Fruit fly (Drosophila melanogaster): ENCODE results near the gene vret.

Gene vret

DNA sequence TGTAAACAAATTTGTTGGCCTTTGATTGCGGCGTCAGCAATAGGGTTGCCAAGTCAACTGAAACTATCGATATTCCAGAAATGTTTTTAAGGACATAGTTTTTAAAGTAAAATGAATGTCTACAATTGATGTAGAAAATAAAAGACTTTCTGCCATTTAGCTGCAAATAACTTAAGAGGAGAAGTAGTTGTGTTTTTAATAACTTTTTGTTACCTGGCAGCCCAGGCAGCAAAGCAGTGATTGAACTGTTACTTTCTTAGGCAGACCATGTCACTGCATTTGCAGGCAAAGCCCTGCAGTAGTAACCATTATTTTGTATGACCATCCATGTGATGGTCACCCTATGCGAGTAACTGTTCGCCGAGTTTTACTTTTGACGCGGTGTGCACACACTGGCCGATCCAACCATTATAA, 5.2 kb upstream of the vret start, which contains the start of the genes rumi, CG7029 and Usp12-46 (continued):
- TF ChIP-seq tx (GFP tag; optimal IDR thresholded peaks at IDR 0.05) (peak; percentile 85), ara (GFP tag; IDR thresholded peaks at IDR 0.05) (peak; percentile 79), prd (optimal IDR thresholded peaks at IDR 0.05) (no peak), prd (GFP tag; IDR thresholded peaks at IDR 0.05) (peak; percentile 90), HmgZ (tag; optimal IDR thresholded peaks at IDR 0.05) (peak; percentile 96), Elba2 (GFP tag; optimal IDR thresholded peaks at IDR 0.05) (peak; percentile 71), mam (GFP tag; optimal IDR thresholded peaks at IDR 0.05) (peak; percentile 91), gt (GFP tag; IDR thresholded peaks at IDR 0.05) (peak; percentile 16; the same call in 1 of the 2 replicates), cg (GFP tag; optimal IDR thresholded peaks at IDR 0.05) (no peak), CG4404 (GFP tag; IDR thresholded peaks at IDR 0.05) (peak; percentile 72), CG10979 (tag; optimal IDR thresholded peaks at IDR 0.05) (peak; percentile 81), CG14860 (GFP tag; IDR thresholded peaks at IDR 0.05; ENCODE audit: partially characterized antibody) (peak; percentile 58), toy (GFP tag; IDR thresholded peaks at IDR 0.05) (peak; percentile 63), D19A (tag; optimal IDR thresholded peaks at IDR 0.05) (no peak), CG2875 (GFP tag; optimal IDR thresholded peaks at IDR 0.05) (peak; percentile 46), dm (GFP tag; optimal IDR thresholded peaks at IDR 0.05) (peak; percentile 76), repo (GFP tag; optimal IDR thresholded peaks at IDR 0.05) (peak; percentile 88), Sry-β (GFP tag; optimal IDR thresholded peaks at IDR 0.05) (peak; percentile 21), CG14965 (GFP tag; optimal IDR thresholded peaks at IDR 0.05; ENCODE audit: borderline replicate concordance) (no peak), TFAM (GFP tag; optimal IDR thresholded peaks at IDR 0.05) (peak; percentile 49), CG5180 (GFP tag; optimal IDR thresholded peaks at IDR 0.05) (no peak), CG17568 (GFP tag; optimal IDR thresholded peaks at IDR 0.05) (no peak), CG33213 (GFP tag; optimal IDR thresholded peaks at IDR 0.05) (peak; percentile 90), zfh2 (GFP tag; optimal IDR thresholded peaks at IDR 0.05) (peak; percentile 93), CG18011 (GFP tag; optimal IDR thresholded peaks at IDR 0.05) (peak; percentile 67), row (GFP tag; IDR thresholded peaks at IDR 0.05) (peak; percentile 97), CG14667 (GFP tag; IDR thresholded peaks at IDR 0.05) (peak; percentile 59; the same call in 1 of the 2 replicates), CG11456 (GFP tag; IDR thresholded peaks at IDR 0.05) (peak; percentile 86), wek (GFP tag; optimal IDR thresholded peaks at IDR 0.05) (peak; percentile 23), CG12769 (tag; optimal IDR thresholded peaks at IDR 0.05) (no peak), crp (GFP tag; optimal IDR thresholded peaks at IDR 0.05) (peak in 1 of 2 experiments; percentile 60), CG13287 (GFP tag; IDR thresholded peaks at IDR 0.05; ENCODE audit: partially characterized antibody) (peak; percentile 87), eyg (GFP tag; optimal IDR thresholded peaks at IDR 0.05) (peak; percentile 58), Dfd (GFP tag; optimal IDR thresholded peaks at IDR 0.05) (no peak), CG15514 (GFP tag; optimal IDR thresholded peaks at IDR 0.05) (peak; percentile 73), CG17829 (tag; optimal IDR thresholded peaks at IDR 0.05) (peak; percentile 86), CG10366 (GFP tag; IDR thresholded peaks at IDR 0.05) (peak; percentile 90), oc (tag; optimal IDR thresholded peaks at IDR 0.05) (peak; percentile 77), org-1 (GFP tag; optimal IDR thresholded peaks at IDR 0.05) (peak; percentile 66), hbn (GFP tag; IDR thresholded peaks at IDR 0.05; ENCODE audit: partially characterized antibody) (peak; percentile 75), CG13123 (GFP tag; optimal IDR thresholded peaks at IDR 0.05) (peak; percentile 68), CG8765 (GFP tag; IDR thresholded peaks at IDR 0.05) (peak; percentile 82), Stat92E (GFP tag; optimal IDR thresholded peaks at IDR 0.05) (peak in 1 of 3 experiments; percentile 18), eve (GFP tag; optimal IDR thresholded peaks at IDR 0.05) (no peak), odd (GFP tag; optimal IDR thresholded peaks at IDR 0.05) (no peak), p53 (GFP tag; optimal IDR thresholded peaks at IDR 0.05) (peak; percentile 86), Dad (GFP tag; optimal IDR thresholded peaks at IDR 0.05) (peak; percentile 82), jigr1 (GFP tag; IDR thresholded peaks at IDR 0.05) (peak; percentile 32; the same call in 1 of the 3 replicates), ken (GFP tag; IDR thresholded peaks at IDR 0.05) (peak; percentile 89), hth (optimal IDR thresholded peaks at IDR 0.05) (no peak), YL-1 (GFP tag; optimal IDR thresholded peaks at IDR 0.05) (peak; percentile 70)

Data from whole organism, embryonic.